Worm (Caenorhabditis elegans) whole organism, L4 larva: ENCODE data around the gene C15B12.9.

Experiments used
- D1046.2 ChIP-seq: fragments of 200-800 bp; sonication (Bioruptor generic); IDR thresholded peaks from 2 replicates; pipeline ENCODE4 v1.3.6; 2022; ENCODE audit warnings: missing genetic modification characterization, missing compliant biosample characterization
- F37D6.2 ChIP-seq: sonication (generic microtip); optimal IDR thresholded peaks from 2 replicates; lab custom pipeline; 2016; ENCODE audit warnings: mild to moderate bottlenecking, missing genetic modification characterization, missing compliant biosample characterization
- F49E8.2 ChIP-seq: sonication (generic microtip); optimal IDR thresholded peaks from 2 replicates; lab custom pipeline; 2016; ENCODE audit warnings: missing compliant biosample characterization, mild to moderate bottlenecking, missing genetic modification characterization, borderline replicate concordance
- R02D3.7 ChIP-seq: fragments of 150-350 bp; sonication (generic microtip); optimal IDR thresholded peaks from 3 replicates; lab custom pipeline; 2014; ENCODE audit warnings: missing biosample characterization, missing genetic modification characterization
- Y5F2A.4 ChIP-seq: fragments of 200-800 bp; sonication (Bioruptor generic); optimal IDR thresholded peaks from 2 replicates; lab custom pipeline; 2018; ENCODE audit warnings: mild to moderate bottlenecking, missing genetic modification characterization, missing compliant biosample characterization
- ZK337.2 ChIP-seq: fragments of 200-800 bp; sonication (Bioruptor generic); IDR thresholded peaks from 2 replicates; pipeline ENCODE4 v1.3.6; 2022; ENCODE audit warnings: missing genetic modification reagents, missing genetic modification characterization, missing compliant biosample characterization
- aha-1 ChIP-seq: fragments of 150-350 bp; peaks from one replicate; lab custom pipeline; 2014; ENCODE audit warnings: missing biosample characterization, missing genetic modification characterization
- arid-1 ChIP-seq: fragments of 200-800 bp; sonication (Bioruptor generic); conservative IDR thresholded peaks from 2 replicates; pipeline ENCODE4 v1.3.6; 2022; ENCODE audit warnings: missing genetic modification reagents, missing genetic modification characterization, missing compliant biosample characterization
- attf-4 ChIP-seq: sonication (generic microtip); optimal IDR thresholded peaks from 3 replicates; lab custom pipeline; 2017; ENCODE audit warnings: missing biosample characterization, missing genetic modification characterization
- ceh-20 ChIP-seq: fragments of 200-800 bp; sonication (Bioruptor generic); IDR thresholded peaks from 2 replicates; pipeline ENCODE4 v1.3.6; 2022; ENCODE audit warnings: missing genetic modification reagents, missing genetic modification characterization, missing compliant biosample characterization
- ceh-44 ChIP-seq: fragments of 200-800 bp; sonication (Bioruptor generic); IDR thresholded peaks from 2 replicates; pipeline ENCODE4 v1.3.6; 2022; ENCODE audit warnings: missing genetic modification reagents, missing genetic modification characterization, missing compliant biosample characterization
- ceh-62 ChIP-seq: sonication (generic microtip); optimal IDR thresholded peaks from 2 replicates; lab custom pipeline; 2017; ENCODE audit warnings: missing biosample characterization, missing genetic modification characterization
- ceh-82 ChIP-seq: sonication (generic microtip); optimal IDR thresholded peaks from 2 replicates; lab custom pipeline; 2017; ENCODE audit warnings: missing biosample characterization, missing genetic modification characterization
- cey-2 ChIP-seq: sonication (generic microtip); optimal IDR thresholded peaks from 3 replicates; lab custom pipeline; 2017; ENCODE audit warnings: missing genetic modification characterization, mild to moderate bottlenecking, missing compliant biosample characterization, antibody characterized with exemption, borderline replicate concordance; ENCODE audit not compliant: insufficient read depth
- ctbp-1 ChIP-seq: fragments of 200-800 bp; sonication (Bioruptor generic); IDR thresholded peaks from 2 replicates; pipeline ENCODE4 v1.3.6; 2022; ENCODE audit warnings: missing genetic modification reagents, missing genetic modification characterization, missing compliant biosample characterization
- daf-16 ChIP-seq, 3 experiments: sonication (generic microtip); optimal IDR thresholded peaks; 2 replicates each; lab custom pipeline; 2016 to 2017; ENCODE audit warnings: missing genetic modification characterization in 3 of 3, missing genetic modification reagents in 3 of 3, mild to moderate bottlenecking in 2 of 3, missing compliant biosample characterization in 2 of 3, missing biosample characterization in 1 of 3, moderate library complexity in 1 of 3
- dmd-6 ChIP-seq: fragments of 200-800 bp; sonication (Bioruptor generic); IDR thresholded peaks from 2 replicates; pipeline ENCODE4 v1.3.6; 2022; ENCODE audit warnings: missing genetic modification reagents, missing genetic modification characterization, missing compliant biosample characterization
- dve-1 ChIP-seq: sonication (generic microtip); optimal IDR thresholded peaks from 2 replicates; lab custom pipeline; 2017; ENCODE audit warnings: antibody characterized with exemption, mild to moderate bottlenecking, missing genetic modification characterization, missing compliant biosample characterization; ENCODE audit not compliant: insufficient read depth
- egl-43 ChIP-seq: fragments of 200-800 bp; sonication (Bioruptor generic); IDR thresholded peaks from 2 replicates; pipeline ENCODE4 v1.3.6; 2022; ENCODE audit warnings: missing genetic modification reagents, missing genetic modification characterization, missing compliant biosample characterization
- gei-8 ChIP-seq: fragments of 200-800 bp; sonication (Bioruptor generic); optimal IDR thresholded peaks from 2 replicates; lab custom pipeline; 2018; ENCODE audit warnings: mild to moderate bottlenecking, missing genetic modification characterization, missing compliant biosample characterization
- hif-1 ChIP-seq, 2 experiments: sonication (generic microtip); optimal IDR thresholded peaks; 2 replicates each; lab custom pipeline; 2016 to 2017; ENCODE audit warnings: missing compliant biosample characterization in 2 of 2, missing genetic modification characterization in 2 of 2, missing genetic modification reagents in 2 of 2, missing genotype in 2 of 2, mild to moderate bottlenecking in 1 of 2
- hlh-11 ChIP-seq: fragments of 200-800 bp; sonication (Bioruptor generic); optimal IDR thresholded peaks from 2 replicates; lab custom pipeline; 2018; ENCODE audit warnings: mild to moderate bottlenecking, missing genetic modification characterization, missing compliant biosample characterization
- hlh-30 ChIP-seq: sonication (generic microtip); optimal IDR thresholded peaks from 2 replicates; lab custom pipeline; 2017; ENCODE audit warnings: antibody characterized with exemption, mild to moderate bottlenecking, missing genetic modification characterization, missing compliant biosample characterization; ENCODE audit not compliant: insufficient read depth
- lin-13 ChIP-seq: fragments of 150-350 bp; optimal IDR thresholded peaks from 2 replicates; lab custom pipeline; 2014; ENCODE audit warnings: missing biosample characterization, missing genetic modification reagents, missing genetic modification characterization
- lin-15B ChIP-seq: fragments of 150-350 bp; sonication (generic microtip); optimal IDR thresholded peaks from 3 replicates; lab custom pipeline; 2014; ENCODE audit warnings: missing biosample characterization, missing genetic modification characterization
- lsy-2 ChIP-seq, 2 experiments: fragments of 150-350 bp in 1 of 2; sonication (generic microtip) in 1 of 2; optimal IDR thresholded peaks; 2 replicates each; lab custom pipeline; 2014 to 2017; ENCODE audit warnings: missing biosample characterization in 2 of 2, missing genetic modification characterization in 2 of 2
- madf-5 ChIP-seq, 2 experiments: fragments of 200-800 bp; sonication (Bioruptor generic); IDR thresholded peaks; 2 replicates each; pipeline ENCODE4 v1.3.6; 2022; ENCODE audit warnings: missing compliant biosample characterization in 2 of 2, missing genetic modification characterization in 2 of 2
- madf-9 ChIP-seq: fragments of 200-800 bp; sonication (Bioruptor generic); conservative IDR thresholded peaks from 2 replicates; pipeline ENCODE4 v1.3.6; 2022; ENCODE audit warnings: missing genetic modification reagents, missing genetic modification characterization, missing compliant biosample characterization
- mep-1 ChIP-seq: fragments of 150-350 bp; sonication (generic microtip); optimal IDR thresholded peaks from 3 replicates; lab custom pipeline; 2014; ENCODE audit warnings: missing biosample characterization, missing genetic modification characterization
- mxl-3 ChIP-seq: fragments of 200-800 bp; sonication (Bioruptor generic); optimal IDR thresholded peaks from 2 replicates; lab custom pipeline; 2018; ENCODE audit warnings: mild to moderate bottlenecking, missing genetic modification characterization, missing compliant biosample characterization
- nhr-102 ChIP-seq: sonication (generic microtip); optimal IDR thresholded peaks from 2 replicates; lab custom pipeline; 2016; ENCODE audit warnings: mild to moderate bottlenecking, missing genetic modification characterization, moderate library complexity, missing compliant biosample characterization
- nhr-25 ChIP-seq: sonication (generic microtip); optimal IDR thresholded peaks from 2 replicates; lab custom pipeline; 2017; ENCODE audit warnings: missing genetic modification characterization, mild to moderate bottlenecking, missing compliant biosample characterization, antibody characterized with exemption, moderate library complexity, borderline replicate concordance; ENCODE audit not compliant: insufficient read depth
- nhr-28 ChIP-seq: fragments of 150-350 bp; optimal IDR thresholded peaks from 2 replicates; lab custom pipeline; 2014; ENCODE audit warnings: missing biosample characterization, missing genetic modification characterization
- nhr-42 ChIP-seq: fragments of 200-800 bp; sonication (Bioruptor generic); IDR thresholded peaks from 2 replicates; pipeline ENCODE4 v1.3.6; 2022; ENCODE audit warnings: missing genetic modification characterization, missing compliant biosample characterization
- nhr-48 ChIP-seq: sonication (generic microtip); optimal IDR thresholded peaks from 2 replicates; lab custom pipeline; 2016; ENCODE audit warnings: mild to moderate bottlenecking, missing genetic modification characterization, missing compliant biosample characterization
- nhr-6 ChIP-seq: fragments of 150-350 bp; optimal IDR thresholded peaks from 2 replicates; lab custom pipeline; 2014; ENCODE audit warnings: missing biosample characterization, missing genetic modification characterization
- nhr-76 ChIP-seq: fragments of 150-350 bp; optimal IDR thresholded peaks from 2 replicates; lab custom pipeline; 2014; ENCODE audit warnings: missing biosample characterization, missing genetic modification characterization
- php-3 ChIP-seq: fragments of 200-800 bp; sonication (Bioruptor generic); IDR thresholded peaks from 2 replicates; pipeline ENCODE4 v1.3.6; 2022; ENCODE audit warnings: missing genetic modification reagents, missing genetic modification characterization, missing compliant biosample characterization
- pqm-1 ChIP-seq: sonication (generic microtip); optimal IDR thresholded peaks from 2 replicates; lab custom pipeline; 2017; ENCODE audit warnings: missing biosample characterization, missing genetic modification characterization
- set-16 ChIP-seq: fragments of 200-800 bp; sonication (Bioruptor generic); IDR thresholded peaks from 2 replicates; pipeline ENCODE4 v1.3.6; 2022; ENCODE audit warnings: missing genetic modification reagents, missing genetic modification characterization, missing compliant biosample characterization
- tra-1 ChIP-seq: fragments of 200-800 bp; sonication (Bioruptor generic); IDR thresholded peaks from 2 replicates; pipeline ENCODE4 v1.3.6; 2022; ENCODE audit warnings: missing genetic modification reagents, missing genetic modification characterization, missing compliant biosample characterization
- unc-130 ChIP-seq: sonication (generic microtip); optimal IDR thresholded peaks from 2 replicates; lab custom pipeline; 2016; ENCODE audit warnings: missing genetic modification reagents, missing genetic modification characterization, missing compliant biosample characterization
- unc-62 ChIP-seq, 3 experiments: fragments of 150-350 bp in 1 of 3; sonication (generic microtip); optimal IDR thresholded peaks in 2 of 3; peaks in 1 of 3; 1 replicate in 1 of 3; 2 replicates in 2 of 3; lab custom pipeline; 2014 to 2017; ENCODE audit warnings: missing biosample characterization in 3 of 3, missing genetic modification characterization in 3 of 3, missing genetic modification reagents in 3 of 3, missing genotype in 1 of 3
- zfp-2 ChIP-seq: sonication (generic microtip); optimal IDR thresholded peaks from 2 replicates; lab custom pipeline; 2016; ENCODE audit warnings: mild to moderate bottlenecking, missing genetic modification characterization, missing compliant biosample characterization
- ztf-11 ChIP-seq: fragments of 150-350 bp; optimal IDR thresholded peaks from 2 replicates; lab custom pipeline; 2014; ENCODE audit warnings: missing biosample characterization, missing genetic modification characterization
- ztf-7 ChIP-seq: fragments of 150-350 bp; optimal IDR thresholded peaks from 2 replicates; lab custom pipeline; 2014; ENCODE audit warnings: missing biosample characterization, missing genetic modification characterization

Gene C15B12.9

ce11 chrX:6515267-6515666 lies 46.7 kb downstream of the C15B12.9 start (continued):
- TF ChIP-seq unc-62 (GFP tag; optimal IDR thresholded peaks at IDR 0.05 in 1 of 2; lab: Kevin White, UChicago) (peak in 1 of 2 experiments; percentile 3), unc-62 (tag; optimal IDR thresholded peaks at IDR 0.05; lab: Kevin White, UChicago) (no peak), unc-130 (GFP tag; lab: Kevin White, UChicago) (no peak), set-16 (GFP tag; lab: Robert Waterston, UW) (no peak), ceh-62 (tag; lab: Kevin White, UChicago) (no peak), F37D6.2 (tag; lab: Kevin White, UChicago) (no peak), R02D3.7 (tag; lab: Kevin White, UChicago) (no peak), cey-2 (no peak), nhr-25 (tag; lab: Kevin White, UChicago) (peak; percentile 10), aha-1 (peak; percentile 63), nhr-76 (tag; lab: Kevin White, UChicago) (no peak), attf-4 (no peak), hif-1 (tag; optimal IDR thresholded peaks at IDR 0.05; lab: Kevin White, UChicago) (no peak), lin-15B (no peak), ctbp-1 (GFP tag; lab: Robert Waterston, UW) (no peak), nhr-102 (no peak), daf-16 (GFP tag; optimal IDR thresholded peaks at IDR 0.05; lab: Kevin White, UChicago) (no peak), daf-16 (tag; optimal IDR thresholded peaks at IDR 0.05; lab: Kevin White, UChicago) (no peak), D1046.2 (GFP tag; lab: Robert Waterston, UW) (no peak)
- TF ChIP-seq, all 104 proteins: peak for 7

- TF ChIP-seq unc-62 (GFP tag; optimal IDR thresholded peaks at IDR 0.05 in 1 of 2; lab: Kevin White, UChicago) = peak in 1 of 2 experiments; percentile 39
- no peak for TF ChIP-seq unc-62 (tag; optimal IDR thresholded peaks at IDR 0.05; lab: Kevin White, UChicago)
- peak; percentile 50 for TF ChIP-seq pqm-1
- TF ChIP-seq ztf-7 (tag; lab: Kevin White, UChicago) = peak; percentile 68
- TF ChIP-seq ztf-11 (tag; lab: Kevin White, UChicago) = no peak
- peak; percentile 58 for TF ChIP-seq set-16 (GFP tag; lab: Robert Waterston, UW)
- TF ChIP-seq zfp-2 (tag; lab: Kevin White, UChicago) = no peak
- TF ChIP-seq ceh-44 = no peak
- peak in 1 of 2 experiments; percentile 44 for TF ChIP-seq lsy-2 (tag; optimal IDR thresholded peaks at IDR 0.05; lab: Kevin White, UChicago)
- peak; percentile 59 for TF ChIP-seq mep-1
- peak; percentile 35 for TF ChIP-seq nhr-28
- TF ChIP-seq madf-9 (GFP tag; lab: Robert Waterston, UW) = no peak
- no peak for TF ChIP-seq Y5F2A.4
- TF ChIP-seq tra-1 = peak; percentile 73; the same call in 1 of the 2 replicates
- TF ChIP-seq dmd-6 (GFP tag; lab: Robert Waterston, UW) = peak; percentile 77
- TF ChIP-seq ceh-82 = no peak
- no peak for TF ChIP-seq nhr-42 (GFP tag; lab: Robert Waterston, UW)
- no peak for TF ChIP-seq mxl-3 (GFP tag; lab: Kevin White, UChicago)
- TF ChIP-seq dve-1 = peak; percentile 88
- no peak for TF ChIP-seq daf-16 (GFP tag; optimal IDR thresholded peaks at IDR 0.05; lab: Kevin White, UChicago)
- TF ChIP-seq daf-16 (tag; optimal IDR thresholded peaks at IDR 0.05; lab: Kevin White, UChicago) = peak; percentile 95
- no peak for TF ChIP-seq F49E8.2 (tag; lab: Kevin White, UChicago)
- TF ChIP-seq egl-43 (GFP tag; lab: Robert Waterston, UW) = no peak
- no peak for TF ChIP-seq arid-1 (GFP tag; lab: Robert Waterston, UW)
- TF ChIP-seq ceh-20 (GFP tag; lab: Robert Waterston, UW) = peak; percentile 81
- TF ChIP-seq lin-13 (GFP tag; lab: Kevin White, UChicago) = no peak
- TF ChIP-seq gei-8 = no peak
- peak; percentile 61 for TF ChIP-seq hlh-30
- no peak for TF ChIP-seq nhr-6 (tag; lab: Kevin White, UChicago)
- TF ChIP-seq php-3 = peak; percentile 93
- TF ChIP-seq madf-5 (GFP tag; IDR thresholded peaks at IDR 0.05; lab: Robert Waterston, UW) = no peak
- TF ChIP-seq hlh-11 = peak; percentile 79
- TF ChIP-seq nhr-48 (tag; lab: Kevin White, UChicago) = no peak
- no peak for TF ChIP-seq ZK337.2
Measured at ce11 chrX:6517025-6517770, 48.6 kb downstream of the C15B12.9 start.
